Fruit fly (Drosophila melanogaster) whole organism, prepupa: ENCODE results near the gene CG17778.

Source experiments
- CG34406 ChIP-seq: fragments of 200-800 bp; sonication (Bioruptor generic); optimal IDR thresholded peaks from 3 replicates; lab custom pipeline; 2016; ENCODE audit warnings: missing biosample characterization, missing genetic modification characterization
- CG8632 ChIP-seq: fragments of 200-800 bp; sonication (Bioruptor generic); optimal IDR thresholded peaks from 3 replicates; lab custom pipeline; 2016; ENCODE audit warnings: missing biosample characterization, missing genetic modification characterization
- Hr39 ChIP-seq: fragments of 200-800 bp; sonication (Bioruptor generic); optimal IDR thresholded peaks from 2 replicates; lab custom pipeline; 2016; ENCODE audit warnings: missing biosample characterization, missing genetic modification characterization
- achi ChIP-seq: fragments of 200-800 bp; sonication (Bioruptor generic); optimal IDR thresholded peaks from 3 replicates; lab custom pipeline; 2016; ENCODE audit warnings: missing biosample characterization, missing genetic modification characterization

dm6 chrX:512527-512926 lies 18.1 kb downstream of the CG17778 start:
- TF ChIP-seq achi (GFP tag; lab: Kevin White, UChicago) = no peak
- TF ChIP-seq CG34406 (GFP tag; lab: Kevin White, UChicago) = no peak
- TF ChIP-seq Hr39 (GFP tag; lab: Kevin White, UChicago) = no peak
- TF ChIP-seq CG8632 = no peak
